Worm (Caenorhabditis elegans) whole organism, mixed stage, embryonic: Measurements from ENCODE around the gene cts-1.

Experiments used
- bed-3 ChIP-seq: fragments of 200-800 bp; sonication (Bioruptor generic); optimal IDR thresholded peaks from 3 replicates; lab custom pipeline; 2018; ENCODE audit warnings: mild to moderate bottlenecking, missing genetic modification characterization, moderate library complexity, missing compliant biosample characterization
- elt-1 ChIP-seq: sonication (generic microtip); optimal IDR thresholded peaks from 2 replicates; lab custom pipeline; 2017; ENCODE audit warnings: missing genetic modification characterization, mild to moderate bottlenecking, missing compliant biosample characterization, antibody characterized with exemption, moderate library complexity, borderline replicate concordance; ENCODE audit not compliant: insufficient read depth
- mab-5 ChIP-seq: fragments of 150-350 bp; optimal IDR thresholded peaks from 2 replicates; lab custom pipeline; 2014; ENCODE audit warnings: missing biosample characterization, missing genetic modification characterization
- nhr-28 ChIP-seq: fragments of 150-350 bp; optimal IDR thresholded peaks from 2 replicates; lab custom pipeline; 2014; ENCODE audit warnings: missing biosample characterization, missing genetic modification characterization
- pha-4 ChIP-seq: fragments of 150-350 bp; optimal IDR thresholded peaks from 2 replicates; lab custom pipeline; 2018; ENCODE audit warnings: missing biosample characterization, missing genetic modification reagents, missing genetic modification characterization
- sem-2 ChIP-seq: fragments of 200-800 bp; sonication (Bioruptor generic); optimal IDR thresholded peaks from 2 replicates; lab custom pipeline; 2018; ENCODE audit warnings: mild to moderate bottlenecking, missing genetic modification characterization, missing compliant biosample characterization
- unc-39 ChIP-seq: fragments of 150-350 bp; optimal IDR thresholded peaks from 2 replicates; lab custom pipeline; 2014; ENCODE audit warnings: missing biosample characterization, missing genetic modification characterization
- unc-62 ChIP-seq: fragments of 150-350 bp; optimal IDR thresholded peaks from 2 replicates; lab custom pipeline; 2014; ENCODE audit warnings: missing biosample characterization, missing genetic modification reagents, missing genetic modification characterization

DNA sequence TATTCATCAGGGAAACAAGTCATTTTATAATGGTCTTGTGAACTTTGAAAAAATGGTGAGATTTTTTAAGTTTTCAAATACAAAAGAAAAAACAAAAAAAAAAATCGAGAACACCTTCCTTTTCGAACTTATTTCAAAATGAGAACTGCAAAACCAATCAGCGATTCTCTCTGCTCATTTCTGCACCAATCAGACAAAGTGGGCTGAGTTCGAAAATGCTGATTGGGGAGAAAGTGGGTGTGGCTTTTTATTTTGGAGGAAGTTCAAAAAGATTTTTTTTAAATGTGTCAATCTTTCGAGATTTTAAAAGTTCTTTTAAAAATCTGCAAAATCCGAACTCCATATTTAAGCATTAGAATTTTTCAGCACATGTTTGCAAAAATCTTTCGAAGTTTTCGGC lies 21.9 kb downstream of the cts-1 start:
- TF ChIP-seq mab-5 (tag; lab: Kevin White, UChicago), result no peak
- no peak for TF ChIP-seq unc-62
- TF ChIP-seq sem-2, result no peak
- no peak for TF ChIP-seq elt-1
- TF ChIP-seq nhr-28 (tag; lab: Kevin White, UChicago), result no peak
- TF ChIP-seq pha-4 (tag; lab: Kevin White, UChicago), result no peak
- no peak for TF ChIP-seq unc-39 (tag; lab: Kevin White, UChicago)
- TF ChIP-seq bed-3 (GFP tag; lab: Kevin White, UChicago), result no peak
